Fruit fly (Drosophila melanogaster) whole organism, embryonic: ENCODE measurements around the gene Vlet.

Experiments used
- ATbp ChIP-seq: fragments of 200-800 bp; sonication (Bioruptor generic); optimal IDR thresholded peaks from 2 replicates; lab custom pipeline; 2017; ENCODE audit warnings: missing biosample characterization, mild to moderate bottlenecking, missing genetic modification characterization, missing genetic modification reagents
- Aef1 ChIP-seq: fragments of 200-800 bp; sonication (Bioruptor generic); IDR thresholded peaks from 3 replicates; pipeline ENCODE4 v1.3.6; 2022; ENCODE audit warnings: missing biosample characterization, missing genetic modification characterization
- CG10462 ChIP-seq: fragments of 200-800 bp; sonication (Bioruptor generic); optimal IDR thresholded peaks from 2 replicates; lab custom pipeline; 2016; ENCODE audit warnings: missing biosample characterization, missing genetic modification characterization
- CG10979 ChIP-seq: fragments of 200-800 bp; sonication (Bioruptor generic); optimal IDR thresholded peaks from 2 replicates; lab custom pipeline; 2018; ENCODE audit warnings: missing biosample characterization, mild to moderate bottlenecking, missing genetic modification characterization, moderate library complexity
- CG12155 ChIP-seq: fragments of 200-800 bp; sonication (Bioruptor generic); optimal IDR thresholded peaks from 3 replicates; lab custom pipeline; 2016; ENCODE audit warnings: missing biosample characterization, missing genetic modification characterization
- CG12391 ChIP-seq: fragments of 200-800 bp; sonication (Bioruptor generic); optimal IDR thresholded peaks from 3 replicates; lab custom pipeline; 2018; ENCODE audit warnings: missing biosample characterization, mild to moderate bottlenecking, missing genetic modification characterization, moderate library complexity
- CG12659 ChIP-seq: fragments of 200-800 bp; sonication (Bioruptor generic); optimal IDR thresholded peaks from 3 replicates; lab custom pipeline; 2017; ENCODE audit warnings: mild to moderate bottlenecking, missing biosample characterization, missing genetic modification reagents, missing genetic modification characterization
- CG15011 ChIP-seq: fragments of 200-800 bp; sonication (Bioruptor generic); optimal IDR thresholded peaks from 3 replicates; lab custom pipeline; 2018; ENCODE audit warnings: missing biosample characterization, mild to moderate bottlenecking, missing genetic modification characterization
- CG1603 ChIP-seq: fragments of 200-800 bp; sonication (Bioruptor generic); optimal IDR thresholded peaks from 2 replicates; lab custom pipeline; 2019; ENCODE audit warnings: missing biosample characterization, mild to moderate bottlenecking, missing genetic modification characterization, moderate library complexity
- CG17829 ChIP-seq: fragments of 200-800 bp; optimal IDR thresholded peaks from 2 replicates; lab custom pipeline; 2019; ENCODE audit warnings: missing biosample characterization, mild to moderate bottlenecking, missing genetic modification characterization, moderate library complexity
- CG17912 ChIP-seq: fragments of 200-800 bp; sonication (Bioruptor generic); optimal IDR thresholded peaks from 2 replicates; lab custom pipeline; 2018; ENCODE audit warnings: missing biosample characterization, mild to moderate bottlenecking, missing genetic modification characterization
- CG18262 ChIP-seq: fragments of 200-800 bp; optimal IDR thresholded peaks from 3 replicates; lab custom pipeline; 2019; ENCODE audit warnings: missing biosample characterization, mild to moderate bottlenecking, missing genetic modification characterization, moderate library complexity
- CG2202 ChIP-seq: fragments of 200-800 bp; sonication (Bioruptor generic); optimal IDR thresholded peaks from 2 replicates; lab custom pipeline; 2018; ENCODE audit warnings: missing biosample characterization, mild to moderate bottlenecking, missing genetic modification characterization
- CG31441 ChIP-seq: fragments of 200-800 bp; sonication (Bioruptor generic); IDR thresholded peaks from 2 replicates; pipeline ENCODE4 v1.3.6; 2022; ENCODE audit warnings: missing biosample characterization, missing genetic modification characterization
- CG33557 ChIP-seq: fragments of 200-800 bp; sonication (Bioruptor generic); optimal IDR thresholded peaks from 2 replicates; lab custom pipeline; 2019; ENCODE audit warnings: missing biosample characterization, mild to moderate bottlenecking, missing genetic modification characterization, moderate library complexity
- CG3407 ChIP-seq: fragments of 200-800 bp; sonication (Bioruptor generic); optimal IDR thresholded peaks from 2 replicates; lab custom pipeline; 2018; ENCODE audit warnings: missing biosample characterization, mild to moderate bottlenecking, missing genetic modification characterization
- CG4424 ChIP-seq: fragments of 200-800 bp; sonication (Bioruptor generic); optimal IDR thresholded peaks from 3 replicates; lab custom pipeline; 2016; ENCODE audit warnings: missing biosample characterization, missing genetic modification characterization
- CG6254 ChIP-seq: fragments of 200-800 bp; sonication (Bioruptor generic); optimal IDR thresholded peaks from 3 replicates; lab custom pipeline; 2017; ENCODE audit warnings: mild to moderate bottlenecking, missing biosample characterization, missing genetic modification reagents, missing genetic modification characterization
- CG6683 ChIP-seq: fragments of 200-800 bp; sonication (Bioruptor generic); optimal IDR thresholded peaks from 2 replicates; lab custom pipeline; 2017; ENCODE audit warnings: missing biosample characterization, mild to moderate bottlenecking, missing genetic modification characterization, missing genetic modification reagents
- CG7963 ChIP-seq: fragments of 200-800 bp; sonication (Bioruptor generic); IDR thresholded peaks from 3 replicates; pipeline ENCODE4 v1.3.6; 2022; ENCODE audit warnings: missing biosample characterization, missing genetic modification characterization; ENCODE audit not compliant: partially characterized antibody
- CG7987 ChIP-seq: fragments of 200-800 bp; sonication (Bioruptor generic); optimal IDR thresholded peaks from 2 replicates; lab custom pipeline; 2018; ENCODE audit warnings: missing biosample characterization, mild to moderate bottlenecking, missing genetic modification characterization, moderate library complexity
- CG8089 ChIP-seq: fragments of 200-800 bp; sonication (Bioruptor generic); optimal IDR thresholded peaks from 3 replicates; lab custom pipeline; 2016; ENCODE audit warnings: missing biosample characterization, missing genetic modification characterization
- CG8281 ChIP-seq: fragments of 200-800 bp; sonication (Bioruptor generic); optimal IDR thresholded peaks from 2 replicates; lab custom pipeline; 2018; ENCODE audit warnings: missing biosample characterization, mild to moderate bottlenecking, missing genetic modification characterization, moderate library complexity
- CG8388 ChIP-seq: fragments of 200-800 bp; sonication (Bioruptor generic); optimal IDR thresholded peaks from 2 replicates; lab custom pipeline; 2019; ENCODE audit warnings: missing biosample characterization, mild to moderate bottlenecking, missing genetic modification characterization, moderate library complexity
- Chrac-16 ChIP-seq: fragments of 200-800 bp; sonication (Bioruptor generic); optimal IDR thresholded peaks from 3 replicates; lab custom pipeline; 2016; ENCODE audit warnings: missing biosample characterization, missing genetic modification characterization
- Deaf1 ChIP-seq: fragments of 200-800 bp; optimal IDR thresholded peaks from 3 replicates; lab custom pipeline; 2019; ENCODE audit warnings: missing biosample characterization, mild to moderate bottlenecking, missing genetic modification characterization, moderate library complexity
- Dp ChIP-seq: fragments of 200-800 bp; sonication (Bioruptor generic); optimal IDR thresholded peaks from 2 replicates; lab custom pipeline; 2018; ENCODE audit warnings: missing biosample characterization, mild to moderate bottlenecking, missing genetic modification characterization, moderate library complexity
- H2.0 ChIP-seq: fragments of 200-800 bp; sonication (Bioruptor generic); IDR thresholded peaks from 2 replicates; pipeline ENCODE4 v1.3.6; 2022; ENCODE audit warnings: missing biosample characterization, missing genetic modification characterization
- HHEX ChIP-seq: fragments of 200-800 bp; sonication (Bioruptor generic); optimal IDR thresholded peaks from 3 replicates; lab custom pipeline; 2017; ENCODE audit warnings: missing biosample characterization, mild to moderate bottlenecking, missing genetic modification characterization, missing genetic modification reagents
- HLH4C ChIP-seq: fragments of 200-800 bp; sonication (Bioruptor generic); IDR thresholded peaks from 3 replicates; pipeline ENCODE4 v1.3.6; 2022; ENCODE audit warnings: missing biosample characterization, missing genetic modification characterization; ENCODE audit not compliant: partially characterized antibody
- Hsf ChIP-seq: fragments of 200-800 bp; sonication (Bioruptor generic); optimal IDR thresholded peaks from 3 replicates; lab custom pipeline; 2016; ENCODE audit warnings: missing biosample characterization, missing genetic modification characterization
- Med ChIP-seq: fragments of 200-800 bp; sonication (Bioruptor generic); peaks from one replicate; lab custom pipeline; 2016; ENCODE audit warnings: missing biosample characterization, missing genetic modification characterization, mild to moderate bottlenecking, inconsistent platforms, moderate library complexity
- NC2α ChIP-seq: fragments of 200-800 bp; sonication (Bioruptor generic); optimal IDR thresholded peaks from 2 replicates; lab custom pipeline; 2016; ENCODE audit warnings: missing biosample characterization, missing genetic modification characterization
- NC2β ChIP-seq: fragments of 200-800 bp; sonication (Bioruptor generic); optimal IDR thresholded peaks from 2 replicates; lab custom pipeline; 2016; ENCODE audit warnings: missing biosample characterization, missing genetic modification characterization
- NFAT ChIP-seq: fragments of 200-800 bp; sonication (Bioruptor generic); IDR thresholded peaks from 2 replicates; pipeline ENCODE4 v1.3.6; 2022; ENCODE audit warnings: missing biosample characterization, missing genetic modification characterization
- Oaz ChIP-seq: fragments of 200-800 bp; sonication (Bioruptor generic); IDR thresholded peaks from 2 replicates; pipeline ENCODE4 v1.3.6; 2022; ENCODE audit warnings: missing biosample characterization, missing genetic modification characterization
- Trl ChIP-seq, 3 experiments: fragments of >200 bp in 2 of 3; fragments of 200-800 bp in 1 of 3; sonication (Bioruptor generic) in 1 of 3; optimal IDR thresholded peaks; 2 replicates in 1 of 3; 3 replicates in 2 of 3; lab custom pipeline; 2016 to 2017; ENCODE audit warnings: missing biosample characterization in 1 of 3, missing genetic modification characterization in 1 of 3
- ap ChIP-seq: fragments of 200-800 bp; sonication (Bioruptor generic); IDR thresholded peaks from 2 replicates; pipeline ENCODE4 v1.3.6; 2022; ENCODE audit warnings: missing biosample characterization, missing genetic modification characterization
- ci ChIP-seq: fragments of 200-800 bp; sonication (Bioruptor generic); IDR thresholded peaks from 3 replicates; pipeline ENCODE4 v1.3.6; 2022; ENCODE audit warnings: missing biosample characterization, missing genetic modification characterization
- croc ChIP-seq: fragments of 200-800 bp; sonication (Bioruptor generic); conservative IDR thresholded peaks from 3 replicates; pipeline ENCODE4 v1.3.6; 2022; ENCODE audit warnings: missing biosample characterization, missing genetic modification characterization
- dmrt11E ChIP-seq: fragments of 200-800 bp; sonication (Bioruptor generic); optimal IDR thresholded peaks from 3 replicates; lab custom pipeline; 2018; ENCODE audit warnings: missing biosample characterization, mild to moderate bottlenecking, missing genetic modification characterization, moderate library complexity
- fd102C ChIP-seq: fragments of 200-800 bp; sonication (Bioruptor generic); optimal IDR thresholded peaks from 2 replicates; lab custom pipeline; 2018; ENCODE audit warnings: missing biosample characterization, mild to moderate bottlenecking, missing genetic modification characterization, moderate library complexity
- gce ChIP-seq: fragments of 200-800 bp; sonication (Bioruptor generic); IDR thresholded peaks from 3 replicates; pipeline ENCODE4 v1.3.6; 2022; ENCODE audit warnings: missing biosample characterization, missing genetic modification characterization
- lab ChIP-seq: fragments of 200-800 bp; sonication (Bioruptor generic); optimal IDR thresholded peaks from 3 replicates; lab custom pipeline; 2017; ENCODE audit warnings: missing biosample characterization, missing genetic modification characterization, mild to moderate bottlenecking, moderate library complexity, missing genetic modification reagents
- lilli ChIP-seq: fragments of 200-800 bp; sonication (Bioruptor generic); optimal IDR thresholded peaks from 3 replicates; lab custom pipeline; 2016; ENCODE audit warnings: missing biosample characterization, missing genetic modification characterization
- peb ChIP-seq: fragments of 200-800 bp; sonication (Bioruptor generic); IDR thresholded peaks from 2 replicates; pipeline ENCODE4 v1.3.6; 2022; ENCODE audit warnings: missing biosample characterization, missing genetic modification characterization
- phol ChIP-seq: fragments of 200-800 bp; sonication (Bioruptor generic); optimal IDR thresholded peaks from 3 replicates; lab custom pipeline; 2018; ENCODE audit warnings: missing biosample characterization, mild to moderate bottlenecking, missing genetic modification characterization, moderate library complexity
- slbo ChIP-seq: fragments of 200-800 bp; sonication (Bioruptor generic); IDR thresholded peaks from 2 replicates; pipeline ENCODE4 v1.3.6; 2022; ENCODE audit warnings: missing biosample characterization, missing genetic modification characterization
- trem ChIP-seq: fragments of 200-800 bp; optimal IDR thresholded peaks from 3 replicates; lab custom pipeline; 2019; ENCODE audit warnings: missing biosample characterization, mild to moderate bottlenecking, missing genetic modification characterization, moderate library complexity
- ttk ChIP-seq: fragments of 200-800 bp; sonication (Bioruptor generic); IDR thresholded peaks from 2 replicates; pipeline ENCODE4 v2.1.2; 2022; ENCODE audit warnings: missing biosample characterization, missing genetic modification characterization

The Vlet gene

dm6 chrX:11657140-11657539, 21.2 kb downstream of the Vlet start (continued):
- peak; percentile 31 for TF ChIP-seq ATbp (GFP tag; lab: Kevin White, UChicago)
- peak; percentile 54 for TF ChIP-seq CG17829 (tag; lab: Kevin White, UChicago)
- no peak for TF ChIP-seq fd102C (GFP tag; lab: Kevin White, UChicago)
- TF ChIP-seq lilli (GFP tag; lab: Kevin White, UChicago): peak; percentile 64
- no peak for TF ChIP-seq CG17912 (GFP tag; lab: Kevin White, UChicago)
- TF ChIP-seq HLH4C (GFP tag; lab: Robert Waterston, UW): no peak
- no peak for TF ChIP-seq peb (GFP tag; lab: Robert Waterston, UW)
- no peak for TF ChIP-seq gce (GFP tag; lab: Robert Waterston, UW)
- TF ChIP-seq Aef1 (GFP tag; lab: Robert Waterston, UW): peak; percentile 46
- TF ChIP-seq NFAT (GFP tag; lab: Robert Waterston, UW): no peak
- peak; percentile 2 for TF ChIP-seq CG8281 (tag; lab: Kevin White, UChicago)
- TF ChIP-seq CG33557 (GFP tag; lab: Kevin White, UChicago): no peak
- TF ChIP-seq ttk (GFP tag; lab: Robert Waterston, UW): 0 out of 2 replicates have a peak, but pooled peaks have one; percentile 21
- peak; percentile 23 for TF ChIP-seq Chrac-16 (GFP tag; lab: Kevin White, UChicago)
- TF ChIP-seq CG12659 (GFP tag; lab: Kevin White, UChicago): peak; percentile 40
- peak; percentile 44 for TF ChIP-seq CG8388 (GFP tag; lab: Kevin White, UChicago)
- TF ChIP-seq ci (GFP tag; lab: Robert Waterston, UW): peak; percentile 52; the same call in 1 of the 3 replicates
- TF ChIP-seq CG12391 (tag; lab: Kevin White, UChicago): peak; percentile 69
- peak; percentile 15 for TF ChIP-seq CG3407 (GFP tag; lab: Kevin White, UChicago)
- TF ChIP-seq phol (tag; lab: Kevin White, UChicago): peak; percentile 66
- TF ChIP-seq CG6254 (GFP tag; lab: Kevin White, UChicago): peak; percentile 19
- TF ChIP-seq Hsf (GFP tag; lab: Kevin White, UChicago): peak; percentile 57
- peak; percentile 36 for TF ChIP-seq CG12155 (GFP tag; lab: Kevin White, UChicago)
- peak; percentile 38; the same call in 1 of the 2 replicates for TF ChIP-seq H2.0 (GFP tag; lab: Robert Waterston, UW)
- no peak for TF ChIP-seq NC2β (GFP tag; lab: Kevin White, UChicago)
- TF ChIP-seq CG7963 (GFP tag; lab: Robert Waterston, UW): no peak
- no peak for TF ChIP-seq CG2202
- TF ChIP-seq ap (GFP tag; lab: Robert Waterston, UW): peak; percentile 25; the same call in 1 of the 2 replicates
- TF ChIP-seq Oaz (GFP tag; lab: Robert Waterston, UW): no peak
- TF ChIP-seq CG18262 (tag; lab: Kevin White, UChicago): peak; percentile 64
- peak; percentile 58 for TF ChIP-seq CG4424
- TF ChIP-seq CG15011 (GFP tag; lab: Kevin White, UChicago): peak; percentile 14
- peak; percentile 65 for TF ChIP-seq CG10979
- TF ChIP-seq CG1603 (tag; lab: Kevin White, UChicago): peak; percentile 24
- TF ChIP-seq Trl (optimal IDR thresholded peaks at IDR 0.05; lab: Kevin White, UChicago): no peak
- TF ChIP-seq Trl (GFP tag; optimal IDR thresholded peaks at IDR 0.05; lab: Kevin White, UChicago): peak; percentile 21
- TF ChIP-seq NC2α (GFP tag; lab: Kevin White, UChicago): no peak
- TF ChIP-seq CG10462: no peak
- TF ChIP-seq Dp: no peak
- TF ChIP-seq croc (GFP tag; lab: Robert Waterston, UW): no peak
- TF ChIP-seq CG7987 (GFP tag; lab: Kevin White, UChicago): no peak
- no peak for TF ChIP-seq CG8089 (GFP tag; lab: Kevin White, UChicago)
- TF ChIP-seq dmrt11E: peak; percentile 60
- peak; percentile 68 for TF ChIP-seq CG31441 (GFP tag; lab: Robert Waterston, UW)
- peak; percentile 61 for TF ChIP-seq slbo
- peak; percentile 16 for TF ChIP-seq trem (tag; lab: Kevin White, UChicago)
- peak; percentile 81 for TF ChIP-seq Med (GFP tag; lab: Kevin White, UChicago)
- TF ChIP-seq HHEX (GFP tag; lab: Kevin White, UChicago): peak; percentile 46
- peak; percentile 12 for TF ChIP-seq CG6683
- TF ChIP-seq lab (GFP tag; lab: Kevin White, UChicago): peak; percentile 72
- TF ChIP-seq Deaf1 (tag; lab: Kevin White, UChicago): peak; percentile 34
